Fruit fly (Drosophila melanogaster): ENCODE data around the gene CG13855.

DNA sequence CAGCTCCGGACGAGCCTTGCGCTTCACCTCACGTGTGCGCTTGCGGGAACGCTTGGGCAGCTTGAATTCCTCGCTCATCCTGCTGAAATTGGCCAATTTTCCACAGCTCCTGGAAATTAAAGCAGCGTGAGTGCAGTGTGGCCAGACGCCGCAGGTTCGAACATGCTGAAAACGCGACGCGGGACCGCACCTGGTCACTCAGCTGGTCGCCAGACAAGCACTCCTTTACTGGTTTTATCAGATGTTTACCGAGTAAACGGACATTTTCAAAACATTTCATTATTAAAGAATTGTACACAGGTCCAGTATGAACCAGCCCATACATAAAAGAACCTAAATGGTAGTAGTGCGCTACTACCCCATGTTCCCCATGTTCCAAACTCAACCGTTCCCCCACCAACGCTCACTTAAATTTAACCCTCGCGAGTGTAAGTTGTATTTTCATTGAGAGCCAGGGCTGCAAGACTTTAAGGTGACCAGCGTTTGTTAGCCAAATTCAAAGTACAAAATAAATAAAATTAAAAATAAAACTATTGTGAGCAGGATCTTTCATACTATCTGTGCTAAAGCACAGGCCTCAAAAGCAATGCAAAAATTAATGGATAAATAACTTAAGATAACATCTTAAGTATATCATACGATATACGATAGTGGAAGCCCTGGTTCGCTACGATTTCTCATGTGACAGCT, 43.4 kb upstream of the CG13855 start, which contains the start of the genes JMJD6, CG7071 and Muted:
- TF ChIP-seq rn (GFP tag; IDR thresholded peaks at IDR 0.05) (peak; percentile 82), CG15710 (tag; optimal IDR thresholded peaks at IDR 0.05) (peak; percentile 81)
